Fruit fly (Drosophila melanogaster): ENCODE results near the gene Adi1.

Gene Adi1

dm6 chr3L:10690904-10691408, 27.8 kb downstream of the Adi1 start, which contains the start of gene CG11811 (continued):
- TF ChIP-seq CG5245 (GFP tag; optimal IDR thresholded peaks at IDR 0.05) (no peak), CG7372 (GFP tag; IDR thresholded peaks at IDR 0.05) (no peak), zen (tag; optimal IDR thresholded peaks at IDR 0.05) (no peak), dan (GFP tag; IDR thresholded peaks at IDR 0.05) (no peak), CG11504 (tag; optimal IDR thresholded peaks at IDR 0.05) (no peak), Dref (GFP tag; IDR thresholded peaks at IDR 0.05) (peak; percentile 93), CG10366 (GFP tag; IDR thresholded peaks at IDR 0.05) (no peak), Awh (GFP tag; IDR thresholded peaks at IDR 0.05) (no peak), amos (GFP tag; IDR thresholded peaks at IDR 0.05; ENCODE audit: partially characterized antibody) (peak; percentile 87), CG12155 (GFP tag; optimal IDR thresholded peaks at IDR 0.05) (no peak), gsb-n (tag; optimal IDR thresholded peaks at IDR 0.05) (no peak), Bgb (GFP tag; IDR thresholded peaks at IDR 0.05; ENCODE audit: partially characterized antibody) (peak; percentile 83), CG10565 (GFP tag; optimal IDR thresholded peaks at IDR 0.05) (no peak), Blimp-1 (GFP tag; optimal IDR thresholded peaks at IDR 0.05) (no peak), cwo (GFP tag; optimal IDR thresholded peaks at IDR 0.05) (no peak), hkb (optimal IDR thresholded peaks at IDR 0.05) (no peak), hkb (GFP tag; IDR thresholded peaks at IDR 0.05) (no peak), dm (GFP tag; optimal IDR thresholded peaks at IDR 0.05) (peak; percentile 57), CG7271 (tag; optimal IDR thresholded peaks at IDR 0.05) (no peak), CG8478 (optimal IDR thresholded peaks at IDR 0.05) (no peak), Gug (GFP tag; IDR thresholded peaks at IDR 0.05) (no peak; the same call in 3 of the 4 replicates), Myb (GFP tag; optimal IDR thresholded peaks at IDR 0.05) (peak; percentile 4)

DNA sequence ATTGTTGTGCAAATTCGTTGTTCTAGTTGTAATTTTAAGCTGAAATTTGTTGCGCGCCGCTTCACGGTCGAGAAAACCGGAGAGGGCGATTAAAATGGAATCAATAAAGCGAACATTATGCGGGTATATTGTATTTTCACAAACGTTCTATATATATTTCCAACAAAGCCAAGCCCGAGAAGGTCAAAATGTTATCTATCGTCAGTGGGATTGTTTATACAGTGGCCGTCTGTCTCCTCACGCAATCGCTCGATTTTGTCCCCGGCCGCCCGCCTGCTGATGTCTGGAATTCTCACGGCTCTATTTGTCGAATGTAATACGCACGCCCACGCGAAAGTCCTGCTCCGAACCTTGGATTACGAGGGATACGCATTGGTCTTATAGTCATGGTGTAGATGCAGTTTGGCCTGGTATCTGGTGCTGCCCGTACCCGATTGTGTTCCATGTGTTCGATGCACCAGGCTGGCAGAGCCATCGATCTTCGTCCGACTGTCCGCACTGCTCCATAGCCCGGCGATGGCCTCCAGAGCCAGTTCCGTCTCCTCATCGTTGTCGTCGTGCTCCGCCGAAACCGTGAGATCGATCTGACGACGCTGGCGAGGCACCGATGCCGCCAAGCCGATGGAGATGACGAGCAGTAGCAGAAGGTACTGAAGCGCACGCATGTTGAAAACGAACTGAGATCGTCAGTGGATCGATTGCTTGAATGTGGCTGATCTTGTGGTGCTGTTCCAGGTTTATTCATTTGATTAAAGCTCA, 29.5 kb downstream of the Adi1 start, which contains the start of gene CG33493:
Gene CG33493, minus strand, starts transcription at position 709 of the 759 bp plus-strand sequence.
- TF ChIP-seq CG34376 (GFP tag; optimal IDR thresholded peaks at IDR 0.05) (peak; percentile 41), Med (GFP tag) (peak; percentile 62), gcm (GFP tag; optimal IDR thresholded peaks at IDR 0.05) (peak; percentile 19), Pdp1 (GFP tag; optimal IDR thresholded peaks at IDR 0.05) (peak in 1 of 2 experiments; percentile 40), CG8089 (GFP tag; optimal IDR thresholded peaks at IDR 0.05) (no peak), Deaf1 (tag; optimal IDR thresholded peaks at IDR 0.05) (peak; percentile 2), CG14014 (GFP tag; IDR thresholded peaks at IDR 0.05) (no peak), Hand (GFP tag; optimal IDR thresholded peaks at IDR 0.05) (no peak)

DNA sequence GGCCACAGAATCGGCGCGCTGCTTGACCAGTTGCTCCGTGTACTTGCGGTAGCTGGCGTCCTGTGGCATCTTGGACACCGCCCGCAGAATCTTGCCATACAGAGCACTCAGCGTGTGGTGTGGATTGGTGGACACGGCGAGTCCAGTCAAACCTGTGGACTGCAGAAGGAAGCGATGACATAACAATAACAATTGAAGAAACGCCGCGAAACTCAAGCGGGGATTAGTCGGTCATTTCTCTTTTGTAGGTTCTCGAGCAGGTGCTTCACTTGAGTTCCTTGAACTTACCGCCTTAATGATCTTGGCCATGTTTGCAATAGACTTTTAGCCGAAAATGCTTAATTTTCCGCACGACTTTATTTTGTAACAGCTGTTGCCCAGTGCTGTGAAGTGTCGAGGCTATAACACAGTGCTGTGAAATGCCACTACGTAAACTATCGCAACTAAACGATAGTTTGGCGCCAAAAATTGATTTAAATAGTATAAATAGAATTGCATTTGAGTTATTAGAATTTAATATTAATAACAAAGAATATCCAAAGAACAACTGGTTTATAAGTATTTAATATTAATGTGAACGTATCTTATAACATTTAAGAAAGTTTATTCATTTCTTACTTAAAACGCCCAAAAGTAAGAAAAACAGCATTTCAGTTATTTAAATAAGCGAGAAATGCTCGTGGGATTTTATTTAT, 30.7 kb downstream of the Adi1 start, which contains the start of gene ND-13B:
Gene ND-13B, minus strand, starts transcription at position 400 of the 695 bp plus-strand sequence.
- peak; percentile 68 for TF ChIP-seq CG16813 (GFP tag; IDR thresholded peaks at IDR 0.05; ENCODE audit: partially characterized antibody)
- no peak for TF ChIP-seq exex (tag; optimal IDR thresholded peaks at IDR 0.05)
- no peak for TF ChIP-seq CG1792 (GFP tag; optimal IDR thresholded peaks at IDR 0.05)
- no peak for TF ChIP-seq Nf-YC (tag; optimal IDR thresholded peaks at IDR 0.05)
- peak; percentile 84 for TF ChIP-seq CG42726 (GFP tag; IDR thresholded peaks at IDR 0.05; ENCODE audit: partially characterized antibody)
- TF ChIP-seq Fer1 (GFP tag; optimal IDR thresholded peaks at IDR 0.05), result peak; percentile 74
- peak; percentile 48 to 91 for TF ChIP-seq crp (GFP tag; optimal IDR thresholded peaks at IDR 0.05)
- peak; percentile 37 for TF ChIP-seq CG33213 (GFP tag; optimal IDR thresholded peaks at IDR 0.05)
- peak; percentile 36 for TF ChIP-seq nau (GFP tag; optimal IDR thresholded peaks at IDR 0.05)
- peak; percentile 18 for TF ChIP-seq CG18764 (GFP tag; optimal IDR thresholded peaks at IDR 0.05)
- TF ChIP-seq CG4854 (GFP tag; optimal IDR thresholded peaks at IDR 0.05), result peak; percentile 55
- TF ChIP-seq CG7786 (GFP tag; optimal IDR thresholded peaks at IDR 0.05), result peak; percentile 6
- TF ChIP-seq CG7357 (GFP tag; IDR thresholded peaks at IDR 0.05), result no peak
- TF ChIP-seq Bgb (GFP tag; IDR thresholded peaks at IDR 0.05; ENCODE audit: partially characterized antibody), result peak; percentile 80
- TF ChIP-seq MESR4 (GFP tag; optimal IDR thresholded peaks at IDR 0.05), result peak; percentile 42
- peak; percentile 61; the same call in 1 of the 2 replicates for TF ChIP-seq sna (GFP tag; IDR thresholded peaks at IDR 0.05; ENCODE audit: partially characterized antibody)
- no peak for TF ChIP-seq so (GFP tag; IDR thresholded peaks at IDR 0.05)
